Fruit fly (Drosophila melanogaster) whole organism, adult: Measurements from ENCODE around the gene CG43448.

ENCODE experiments used
- CG11617 ChIP-seq: fragments of 200-800 bp; sonication (Bioruptor generic); optimal IDR thresholded peaks from 2 replicates; lab custom pipeline; 2017; ENCODE audit warnings: mild to moderate bottlenecking, missing biosample characterization, missing genetic modification reagents, missing genetic modification characterization
- CG12768 ChIP-seq: fragments of 200-800 bp; sonication (Bioruptor generic); optimal IDR thresholded peaks from 2 replicates; lab custom pipeline; 2017; ENCODE audit warnings: missing biosample characterization, missing genetic modification characterization, mild to moderate bottlenecking, moderate library complexity, missing genetic modification reagents
- CG14711 ChIP-seq: fragments of 200-800 bp; sonication (Bioruptor generic); optimal IDR thresholded peaks from 2 replicates; lab custom pipeline; 2018; ENCODE audit warnings: missing biosample characterization, mild to moderate bottlenecking, missing genetic modification characterization, moderate library complexity
- CG1620 ChIP-seq: fragments of 200-800 bp; sonication (Bioruptor generic); optimal IDR thresholded peaks from 2 replicates; lab custom pipeline; 2016; ENCODE audit warnings: missing biosample characterization, missing genetic modification characterization
- CG33017 ChIP-seq: fragments of 200-800 bp; sonication (Bioruptor generic); optimal IDR thresholded peaks from 2 replicates; lab custom pipeline; 2018; ENCODE audit warnings: missing biosample characterization, mild to moderate bottlenecking, missing genetic modification characterization, moderate library complexity
- CG5204 ChIP-seq: fragments of 200-800 bp; sonication (Bioruptor generic); optimal IDR thresholded peaks from 2 replicates; lab custom pipeline; 2016; ENCODE audit warnings: missing biosample characterization, missing genetic modification characterization
- CG7045 ChIP-seq: fragments of 200-800 bp; sonication (Bioruptor generic); optimal IDR thresholded peaks from 2 replicates; lab custom pipeline; 2017; ENCODE audit warnings: missing biosample characterization, mild to moderate bottlenecking, missing genetic modification characterization
- CG7101 ChIP-seq: fragments of 200-800 bp; sonication (Bioruptor generic); optimal IDR thresholded peaks from 2 replicates; lab custom pipeline; 2018; ENCODE audit warnings: missing biosample characterization, mild to moderate bottlenecking, missing genetic modification characterization, moderate library complexity
- Clk ChIP-seq: fragments of 200-800 bp; sonication (Bioruptor generic); optimal IDR thresholded peaks from 2 replicates; lab custom pipeline; 2017; ENCODE audit warnings: missing biosample characterization, missing genetic modification characterization
- Crg-1 ChIP-seq: fragments of 200-800 bp; sonication (Bioruptor generic); optimal IDR thresholded peaks from 2 replicates; lab custom pipeline; 2016; ENCODE audit warnings: missing biosample characterization, missing genetic modification characterization
- Hr96 ChIP-seq: fragments of 200-800 bp; sonication (Bioruptor generic); optimal IDR thresholded peaks from 2 replicates; lab custom pipeline; 2016; ENCODE audit warnings: missing biosample characterization, missing genetic modification characterization
- Mnt ChIP-seq: fragments of 200-800 bp; sonication (Bioruptor generic); optimal IDR thresholded peaks from 2 replicates; lab custom pipeline; 2016; ENCODE audit warnings: missing biosample characterization, mild to moderate bottlenecking, missing genetic modification characterization
- bab1 ChIP-seq: fragments of 200-800 bp; sonication (Bioruptor generic); optimal IDR thresholded peaks from 3 replicates; lab custom pipeline; 2019; ENCODE audit warnings: missing biosample characterization, mild to moderate bottlenecking, missing genetic modification characterization, moderate library complexity
- cic ChIP-seq: fragments of 200-800 bp; sonication (Bioruptor generic); optimal IDR thresholded peaks from 2 replicates; lab custom pipeline; 2017; ENCODE audit warnings: missing biosample characterization, mild to moderate bottlenecking, missing genetic modification characterization, moderate library complexity
- cnc ChIP-seq, 2 experiments: fragments of >200 bp; optimal IDR thresholded peaks; 2 replicates each; lab custom pipeline; 2017
- kay ChIP-seq: fragments of 200-800 bp; sonication (Bioruptor generic); peaks from one replicate; lab custom pipeline; 2016; ENCODE audit warnings: missing biosample characterization, missing genetic modification characterization, borderline replicate concordance
- ovo ChIP-seq: fragments of 200-800 bp; sonication (Bioruptor generic); optimal IDR thresholded peaks from 2 replicates; lab custom pipeline; 2016; ENCODE audit warnings: missing biosample characterization, missing genetic modification characterization
- pad ChIP-seq: fragments of 200-800 bp; sonication (Bioruptor generic); optimal IDR thresholded peaks from 3 replicates; lab custom pipeline; 2017; ENCODE audit warnings: missing biosample characterization, missing genetic modification characterization, mild to moderate bottlenecking, moderate library complexity, missing genetic modification reagents
- tj ChIP-seq: fragments of 200-800 bp; sonication (Bioruptor generic); optimal IDR thresholded peaks from 3 replicates; lab custom pipeline; 2017; ENCODE audit warnings: missing biosample characterization, mild to moderate bottlenecking, missing genetic modification characterization, moderate library complexity
- toe ChIP-seq: fragments of 200-800 bp; sonication (Bioruptor generic); optimal IDR thresholded peaks from 2 replicates; lab custom pipeline; 2016; ENCODE audit warnings: missing biosample characterization, missing genetic modification characterization

Gene CG43448

DNA sequence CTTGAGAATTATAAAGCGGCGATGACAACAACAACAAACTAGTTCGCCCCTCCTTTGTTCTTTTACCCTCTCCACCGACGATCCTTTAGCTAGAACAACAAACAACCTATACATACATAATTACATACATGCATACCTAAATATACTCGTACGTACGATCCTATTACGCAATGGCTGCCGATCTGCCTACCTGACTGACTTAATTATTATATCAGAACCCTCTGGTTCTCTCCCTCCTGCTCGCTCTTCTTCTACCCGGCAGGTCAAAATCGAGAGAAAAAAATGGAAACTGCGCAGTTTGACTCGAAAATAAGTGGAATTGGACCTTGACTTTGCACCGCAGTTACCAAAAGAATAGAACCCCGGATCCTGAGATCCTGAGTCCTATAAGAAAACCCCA lies 38.4 kb upstream of the CG43448 start:
- no peak for TF ChIP-seq CG7045 (GFP tag; lab: Kevin White, UChicago)
- TF ChIP-seq toe (GFP tag; lab: Kevin White, UChicago), result no peak
- TF ChIP-seq CG1620 (GFP tag; lab: Kevin White, UChicago), result no peak
- TF ChIP-seq bab1, result no peak
- no peak for TF ChIP-seq cic (GFP tag; lab: Kevin White, UChicago)
- TF ChIP-seq Mnt, result no peak
- TF ChIP-seq CG11617 (GFP tag; lab: Kevin White, UChicago), result no peak
- no peak for TF ChIP-seq Clk (GFP tag; lab: Kevin White, UChicago)
- no peak for TF ChIP-seq cnc (optimal IDR thresholded peaks at IDR 0.05; lab: Kevin White, UChicago)
- no peak for TF ChIP-seq CG7101 (tag; lab: Kevin White, UChicago)
- TF ChIP-seq CG12768 (GFP tag; lab: Kevin White, UChicago), result no peak
- TF ChIP-seq CG14711, result no peak
- no peak for TF ChIP-seq Hr96

DNA sequence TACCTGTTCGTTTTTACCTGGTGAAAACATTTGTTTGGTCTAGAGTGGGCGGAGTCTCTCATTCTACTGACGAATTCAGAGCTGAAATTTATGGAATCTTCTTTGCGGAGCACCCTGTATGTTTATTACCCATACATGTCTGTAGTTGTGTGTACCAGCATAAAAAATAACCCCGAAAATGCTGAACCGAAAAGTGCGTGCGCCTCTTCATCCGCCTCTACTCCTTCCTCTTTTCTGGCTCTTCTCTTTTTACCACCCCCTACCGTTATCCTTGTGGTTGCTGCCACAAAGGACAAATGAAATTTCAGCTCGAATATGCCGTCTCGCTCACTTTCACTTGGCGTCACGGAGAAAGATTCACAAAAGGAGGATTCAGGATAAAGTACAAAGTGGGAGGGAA lies 36.4 kb upstream of the CG43448 start:
- no peak for TF ChIP-seq CG33017 (tag; lab: Kevin White, UChicago)
- no peak for TF ChIP-seq tj (GFP tag; lab: Kevin White, UChicago)
- TF ChIP-seq CG1620 (GFP tag; lab: Kevin White, UChicago), result no peak
- no peak for TF ChIP-seq Mnt
- TF ChIP-seq Clk (GFP tag; lab: Kevin White, UChicago), result no peak

- no peak for TF ChIP-seq Crg-1 (GFP tag; lab: Kevin White, UChicago)
- no peak for TF ChIP-seq CG5204 (GFP tag; lab: Kevin White, UChicago)
These were observed 35.4 kb upstream of the CG43448 start for dm6 chr3R:30272858-30273379.

- TF ChIP-seq cnc (optimal IDR thresholded peaks at IDR 0.05; lab: Kevin White, UChicago) (no peak), Crg-1 (GFP tag; lab: Kevin White, UChicago) (no peak), CG14711 (peak; percentile 1), bab1 (no peak), CG7045 (GFP tag; lab: Kevin White, UChicago) (no peak), Clk (GFP tag; lab: Kevin White, UChicago) (no peak), cic (GFP tag; lab: Kevin White, UChicago) (no peak)
These were observed 34.8 kb upstream of the CG43448 start for dm6 chr3R:30272176-30272857.

DNA sequence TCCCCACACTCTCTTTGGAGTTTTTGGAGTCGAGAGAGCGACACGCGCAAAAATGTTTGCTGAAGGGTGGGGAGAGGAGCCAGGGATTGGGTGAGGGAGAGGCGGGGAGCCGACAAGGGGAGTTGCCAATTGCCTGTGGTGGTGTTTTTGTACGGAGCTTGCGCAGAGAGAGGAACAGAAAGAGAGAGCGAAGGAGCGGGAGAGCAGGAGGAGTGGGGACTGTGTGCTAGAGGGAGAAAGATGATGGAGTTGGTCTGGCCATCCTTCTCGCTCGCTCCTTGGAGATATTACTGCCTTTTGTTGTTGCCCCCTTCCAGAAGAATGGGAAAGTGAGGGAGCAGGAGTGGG lies 33.6 kb upstream of the CG43448 start:
- no peak for TF ChIP-seq Crg-1 (GFP tag; lab: Kevin White, UChicago)
- TF ChIP-seq cic (GFP tag; lab: Kevin White, UChicago), result no peak
- TF ChIP-seq pad (GFP tag; lab: Kevin White, UChicago), result no peak
- no peak for TF ChIP-seq CG5204 (GFP tag; lab: Kevin White, UChicago)
- no peak for TF ChIP-seq toe (GFP tag; lab: Kevin White, UChicago)
- no peak for TF ChIP-seq Mnt
- TF ChIP-seq ovo (GFP tag; lab: Kevin White, UChicago), result no peak
- TF ChIP-seq CG7101 (tag; lab: Kevin White, UChicago), result no peak
- no peak for TF ChIP-seq CG11617 (GFP tag; lab: Kevin White, UChicago)
- TF ChIP-seq tj (GFP tag; lab: Kevin White, UChicago), result no peak
- TF ChIP-seq bab1, result no peak
- TF ChIP-seq Clk (GFP tag; lab: Kevin White, UChicago), result no peak
- no peak for TF ChIP-seq CG1620 (GFP tag; lab: Kevin White, UChicago)
- TF ChIP-seq Hr96, result no peak
- no peak for TF ChIP-seq CG12768 (GFP tag; lab: Kevin White, UChicago)
- TF ChIP-seq CG7045 (GFP tag; lab: Kevin White, UChicago), result no peak
- no peak for TF ChIP-seq kay (GFP tag; lab: Kevin White, UChicago)
- no peak for TF ChIP-seq CG14711
- TF ChIP-seq cnc (optimal IDR thresholded peaks at IDR 0.05; lab: Kevin White, UChicago), result no peak

dm6 chr3R:30270318-30271119 lies 33.0 kb upstream of the CG43448 start:
- TF ChIP-seq tj (GFP tag; lab: Kevin White, UChicago), result no peak

dm6 chr3R:30268733-30269132 lies 31.2 kb upstream of the CG43448 start:
- TF ChIP-seq kay (GFP tag; lab: Kevin White, UChicago), result no peak
- TF ChIP-seq pad (GFP tag; lab: Kevin White, UChicago), result no peak
- no peak for TF ChIP-seq CG5204 (GFP tag; lab: Kevin White, UChicago)
- no peak for TF ChIP-seq CG1620 (GFP tag; lab: Kevin White, UChicago)
- TF ChIP-seq CG12768 (GFP tag; lab: Kevin White, UChicago), result no peak
- no peak for TF ChIP-seq cic (GFP tag; lab: Kevin White, UChicago)
- no peak for TF ChIP-seq Clk (GFP tag; lab: Kevin White, UChicago)
- no peak for TF ChIP-seq ovo (GFP tag; lab: Kevin White, UChicago)
- no peak for TF ChIP-seq Crg-1 (GFP tag; lab: Kevin White, UChicago)
- no peak for TF ChIP-seq CG7101 (tag; lab: Kevin White, UChicago)
- no peak for TF ChIP-seq toe (GFP tag; lab: Kevin White, UChicago)
- no peak for TF ChIP-seq Hr96
- no peak for TF ChIP-seq cnc (optimal IDR thresholded peaks at IDR 0.05; lab: Kevin White, UChicago)
- no peak for TF ChIP-seq CG14711
- no peak for TF ChIP-seq CG7045 (GFP tag; lab: Kevin White, UChicago)
- no peak for TF ChIP-seq bab1
- TF ChIP-seq CG33017 (tag; lab: Kevin White, UChicago), result no peak
- no peak for TF ChIP-seq Mnt
